Worm (Caenorhabditis elegans): ENCODE results near the gene ZK1073.1.

Gene ZK1073.1

DNA sequence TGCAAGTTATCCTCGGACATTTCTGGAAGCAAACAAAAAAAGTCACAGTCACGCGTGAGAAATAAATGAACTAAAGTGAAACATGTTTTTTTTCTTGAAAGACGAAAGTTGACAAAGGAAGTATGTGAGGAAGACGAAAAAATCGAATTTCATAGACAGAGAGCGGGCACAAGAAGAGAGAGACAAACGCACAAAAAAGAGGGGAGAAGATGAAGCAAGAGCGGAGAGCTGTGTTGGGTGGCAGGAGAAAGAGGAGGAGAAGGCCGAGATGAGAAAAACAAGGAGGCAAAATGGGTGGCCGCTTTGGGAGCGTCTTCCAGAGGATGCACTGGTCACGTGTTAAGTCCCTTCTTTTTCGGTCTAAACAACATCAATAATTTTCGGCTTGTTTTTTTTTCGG is at the start of gene ZK1073.1:
Gene ZK1073.1, minus strand, starts transcription at position 72 of the 400 bp plus-strand sequence.
- no peak for TF ChIP-seq unc-62 (GFP tag; optimal IDR thresholded peaks at IDR 0.05)

DNA sequence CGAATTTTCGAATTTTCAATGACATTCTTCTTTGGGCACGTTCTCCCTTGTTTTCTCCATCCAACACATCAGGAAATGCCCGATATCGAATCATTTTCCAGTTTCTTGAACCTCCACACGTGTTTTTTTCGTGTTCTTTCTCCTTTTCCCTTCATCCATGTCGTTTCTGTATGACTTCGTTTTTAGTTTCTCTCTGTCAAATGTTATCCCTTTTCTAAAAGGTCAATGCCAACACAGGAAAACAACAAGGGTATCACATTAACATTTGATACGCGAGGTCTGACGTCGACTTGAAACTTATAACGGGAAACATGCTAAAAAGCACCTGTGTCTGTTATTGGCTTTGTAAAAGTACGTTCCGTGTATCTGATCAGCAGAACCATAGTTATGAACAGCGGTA is 44.2 kb upstream of the ZK1073.1 start:
- TF ChIP-seq unc-62 (GFP tag; optimal IDR thresholded peaks at IDR 0.05): no peak

DNA sequence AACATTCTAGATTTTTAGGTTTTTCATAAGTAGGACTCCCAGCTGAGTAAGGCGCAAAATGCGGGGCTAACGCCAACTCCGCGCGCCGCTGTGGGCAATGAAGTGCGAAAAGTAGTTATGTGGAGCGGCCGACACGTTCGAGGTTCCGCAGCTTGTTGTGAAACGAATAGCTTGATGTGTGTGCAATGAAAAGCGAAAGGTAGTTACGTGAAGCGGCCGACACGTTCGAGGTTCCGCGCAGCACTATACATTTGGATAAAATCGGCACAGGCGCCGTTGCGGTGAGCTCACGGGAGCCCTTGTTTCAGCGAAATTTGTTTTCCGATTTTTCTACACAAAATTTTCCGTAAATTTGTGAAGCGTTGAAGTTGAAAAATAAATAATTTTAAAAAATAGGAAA is 38.3 kb upstream of the ZK1073.1 start:
- TF ChIP-seq unc-62 (GFP tag; optimal IDR thresholded peaks at IDR 0.05): no peak

- no peak for TF ChIP-seq unc-62 (GFP tag; optimal IDR thresholded peaks at IDR 0.05)
Measured at ce11 chrX:16166484-16166883, 37.8 kb upstream of the ZK1073.1 start.

- no peak for TF ChIP-seq unc-62 (GFP tag; optimal IDR thresholded peaks at IDR 0.05)
Measured at ce11 chrX:16163402-16163801, 34.7 kb upstream of the ZK1073.1 start, which contains the start of gene F09C8.1. F09C8.1 (minus strand) TSS chrX:16163524.

ce11 chrX:16160924-16161323 is 32.3 kb upstream of the ZK1073.1 start:
- no peak for TF ChIP-seq unc-62 (GFP tag; optimal IDR thresholded peaks at IDR 0.05)

DNA sequence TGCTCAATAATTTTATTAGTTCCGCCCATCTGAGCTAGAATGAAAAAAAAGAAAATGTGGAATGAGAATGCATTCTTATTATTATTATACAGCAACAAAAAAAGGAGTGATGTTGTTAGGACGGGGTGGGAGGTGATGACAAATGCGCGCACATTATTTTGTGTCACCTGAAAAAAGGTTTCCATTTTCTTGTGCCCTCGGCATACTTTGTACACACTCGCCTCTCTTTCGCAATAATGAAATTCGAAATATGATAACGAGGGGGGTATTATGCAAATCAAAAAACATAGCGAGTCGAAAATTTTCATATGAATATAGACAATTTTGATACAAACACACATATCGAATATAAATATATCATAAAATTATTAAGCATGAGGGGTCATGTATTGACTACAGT is 30.7 kb upstream of the ZK1073.1 start:
- no peak for TF ChIP-seq unc-62 (GFP tag; optimal IDR thresholded peaks at IDR 0.05)

- TF ChIP-seq unc-62 (GFP tag; optimal IDR thresholded peaks at IDR 0.05): no peak
Measured at ce11 chrX:16157499-16157898, 28.8 kb upstream of the ZK1073.1 start.

- no peak for TF ChIP-seq unc-62 (GFP tag; optimal IDR thresholded peaks at IDR 0.05)
Measured at ce11 chrX:16156891-16157290, 28.2 kb upstream of the ZK1073.1 start.

- no peak for TF ChIP-seq unc-62 (GFP tag; optimal IDR thresholded peaks at IDR 0.05)
Measured at ce11 chrX:16155216-16155991, 26.7 kb upstream of the ZK1073.1 start.

ce11 chrX:16153744-16154143 is 25.1 kb upstream of the ZK1073.1 start:
- TF ChIP-seq unc-62 (GFP tag; optimal IDR thresholded peaks at IDR 0.05): no peak

ce11 chrX:16151302-16151701 is 22.6 kb upstream of the ZK1073.1 start:
- TF ChIP-seq unc-62 (GFP tag; optimal IDR thresholded peaks at IDR 0.05): no peak

DNA sequence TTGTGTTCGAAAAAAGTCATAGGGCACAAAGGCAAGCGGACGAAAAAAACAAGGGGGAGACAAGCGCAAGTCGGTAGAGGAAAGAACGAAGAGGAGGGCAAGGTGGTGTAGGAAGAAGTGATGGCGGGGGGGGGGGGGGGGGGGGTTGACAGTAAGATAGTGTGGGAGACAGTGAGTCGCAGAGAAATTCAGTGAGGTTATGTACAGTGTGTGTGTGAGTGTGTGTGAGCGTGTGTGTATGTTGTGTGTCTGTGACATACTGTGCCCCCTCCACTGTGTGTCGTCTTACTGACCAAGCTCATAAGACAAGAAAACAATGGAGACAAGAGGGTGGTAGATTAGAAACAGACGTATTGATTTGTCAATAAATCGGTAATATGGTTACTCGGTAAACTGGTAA is 21.5 kb upstream of the ZK1073.1 start:
- TF ChIP-seq unc-62 (GFP tag; optimal IDR thresholded peaks at IDR 0.05): no peak

- TF ChIP-seq unc-62 (GFP tag; optimal IDR thresholded peaks at IDR 0.05): no peak
Measured at ce11 chrX:16147728-16148197, 19.1 kb upstream of the ZK1073.1 start.

ce11 chrX:16146972-16147593 is 18.4 kb upstream of the ZK1073.1 start, which contains the start of gene F09C8.2:
F09C8.2 (minus strand) TSS chrX:16147022.
- TF ChIP-seq unc-62 (GFP tag; optimal IDR thresholded peaks at IDR 0.05): no peak

ce11 chrX:16145244-16145643 is 16.6 kb upstream of the ZK1073.1 start:
- no peak for TF ChIP-seq unc-62 (GFP tag; optimal IDR thresholded peaks at IDR 0.05)

- TF ChIP-seq unc-62 (GFP tag; optimal IDR thresholded peaks at IDR 0.05): no peak
Measured at ce11 chrX:16144584-16144983, 15.9 kb upstream of the ZK1073.1 start.
